Fruit fly (Drosophila melanogaster) whole organism, embryonic: ENCODE measurements around the gene CG15431.

Experiments
- B-H2 ChIP-seq: fragments of 200-800 bp; sonication (Bioruptor generic); optimal IDR thresholded peaks from 2 replicates; lab custom pipeline; 2018; ENCODE audit warnings: missing biosample characterization, mild to moderate bottlenecking, missing genetic modification characterization
- CG10462 ChIP-seq: fragments of 200-800 bp; sonication (Bioruptor generic); optimal IDR thresholded peaks from 2 replicates; lab custom pipeline; 2016; ENCODE audit warnings: missing biosample characterization, missing genetic modification characterization
- CG13296 ChIP-seq: fragments of 200-800 bp; sonication (Bioruptor generic); optimal IDR thresholded peaks from 3 replicates; lab custom pipeline; 2018; ENCODE audit warnings: missing biosample characterization, mild to moderate bottlenecking, missing genetic modification characterization
- CG14050 ChIP-seq: fragments of 200-800 bp; sonication (Bioruptor generic); IDR thresholded peaks from 3 replicates; pipeline ENCODE4 v1.3.6; 2022; ENCODE audit warnings: missing biosample characterization, missing genetic modification characterization
- CG14965 ChIP-seq: fragments of 200-800 bp; sonication (Bioruptor generic); optimal IDR thresholded peaks from 2 replicates; lab custom pipeline; 2016; ENCODE audit warnings: missing biosample characterization, missing genetic modification characterization, borderline replicate concordance
- CG15601 ChIP-seq: fragments of 200-800 bp; sonication (Bioruptor generic); optimal IDR thresholded peaks from 3 replicates; lab custom pipeline; 2019; ENCODE audit warnings: missing biosample characterization, mild to moderate bottlenecking, missing genetic modification characterization, moderate library complexity
- CG1602 ChIP-seq: fragments of 200-800 bp; sonication (Bioruptor generic); optimal IDR thresholded peaks from 3 replicates; lab custom pipeline; 2016; ENCODE audit warnings: missing biosample characterization, missing genetic modification characterization
- CG17186 ChIP-seq: fragments of 200-800 bp; sonication (Bioruptor generic); optimal IDR thresholded peaks from 3 replicates; lab custom pipeline; 2017; ENCODE audit warnings: missing biosample characterization, missing genetic modification reagents, missing genetic modification characterization
- CG17328 ChIP-seq: fragments of 200-800 bp; sonication (Bioruptor generic); IDR thresholded peaks from 2 replicates; pipeline ENCODE4 v1.3.6; 2022; ENCODE audit warnings: missing biosample characterization, missing genetic modification characterization
- CG17385 ChIP-seq: fragments of 200-800 bp; sonication (Bioruptor generic); optimal IDR thresholded peaks from 3 replicates; lab custom pipeline; 2018; ENCODE audit warnings: missing biosample characterization, mild to moderate bottlenecking, missing genetic modification characterization
- CG17829 ChIP-seq: fragments of 200-800 bp; optimal IDR thresholded peaks from 2 replicates; lab custom pipeline; 2019; ENCODE audit warnings: missing biosample characterization, mild to moderate bottlenecking, missing genetic modification characterization, moderate library complexity
- CG1792 ChIP-seq: fragments of 200-800 bp; sonication (Bioruptor generic); optimal IDR thresholded peaks from 2 replicates; lab custom pipeline; 2016; ENCODE audit warnings: missing biosample characterization, missing genetic modification characterization
- CG18599 ChIP-seq: fragments of 200-800 bp; sonication (Bioruptor generic); optimal IDR thresholded peaks from 3 replicates; lab custom pipeline; 2017; ENCODE audit warnings: missing biosample characterization, missing genetic modification characterization, mild to moderate bottlenecking, moderate library complexity, missing genetic modification reagents
- CG2116 ChIP-seq: fragments of 200-800 bp; sonication (Bioruptor generic); optimal IDR thresholded peaks from 3 replicates; lab custom pipeline; 2018; ENCODE audit warnings: missing biosample characterization, mild to moderate bottlenecking, missing genetic modification characterization
- CG31388 ChIP-seq: fragments of 200-800 bp; sonication (Bioruptor generic); optimal IDR thresholded peaks from 2 replicates; lab custom pipeline; 2016; ENCODE audit warnings: missing biosample characterization, missing genetic modification characterization
- CG3281 ChIP-seq: fragments of 200-800 bp; sonication (Bioruptor generic); optimal IDR thresholded peaks from 3 replicates; lab custom pipeline; 2017; ENCODE audit warnings: missing biosample characterization, mild to moderate bottlenecking, missing genetic modification characterization
- CG3995 ChIP-seq: fragments of 200-800 bp; sonication (Bioruptor generic); optimal IDR thresholded peaks from 3 replicates; lab custom pipeline; 2016; ENCODE audit warnings: missing biosample characterization, missing genetic modification characterization
- CG4328 ChIP-seq: fragments of 200-800 bp; sonication (Bioruptor generic); optimal IDR thresholded peaks from 3 replicates; lab custom pipeline; 2017; ENCODE audit warnings: missing biosample characterization, missing genetic modification reagents, missing genetic modification characterization
- CG4404 ChIP-seq: fragments of 200-800 bp; sonication (Bioruptor generic); IDR thresholded peaks from 2 replicates; pipeline ENCODE4 v1.3.6; 2022; ENCODE audit warnings: missing biosample characterization, missing genetic modification characterization
- CG5180 ChIP-seq: fragments of 200-800 bp; sonication (Bioruptor generic); optimal IDR thresholded peaks from 3 replicates; lab custom pipeline; 2017; ENCODE audit warnings: missing biosample characterization, missing genetic modification characterization, mild to moderate bottlenecking, moderate library complexity, missing genetic modification reagents
- CG6254 ChIP-seq: fragments of 200-800 bp; sonication (Bioruptor generic); optimal IDR thresholded peaks from 3 replicates; lab custom pipeline; 2017; ENCODE audit warnings: mild to moderate bottlenecking, missing biosample characterization, missing genetic modification reagents, missing genetic modification characterization
- CG6654 ChIP-seq: fragments of 200-800 bp; sonication (Bioruptor generic); optimal IDR thresholded peaks from 2 replicates; lab custom pipeline; 2017; ENCODE audit warnings: missing biosample characterization, mild to moderate bottlenecking, missing genetic modification characterization
- CG6813 ChIP-seq: fragments of 200-800 bp; sonication (Bioruptor generic); optimal IDR thresholded peaks from 2 replicates; lab custom pipeline; 2017; ENCODE audit warnings: missing biosample characterization, missing genetic modification characterization, mild to moderate bottlenecking, moderate library complexity, missing genetic modification reagents
- Chrac-16 ChIP-seq: fragments of 200-800 bp; sonication (Bioruptor generic); optimal IDR thresholded peaks from 3 replicates; lab custom pipeline; 2016; ENCODE audit warnings: missing biosample characterization, missing genetic modification characterization
- Doc3 ChIP-seq: fragments of 200-800 bp; sonication (Bioruptor generic); IDR thresholded peaks from 3 replicates; pipeline ENCODE4 v1.3.6; 2022; ENCODE audit warnings: missing biosample characterization, missing genetic modification characterization; ENCODE audit not compliant: partially characterized antibody
- Dref ChIP-seq: fragments of 200-800 bp; sonication (Bioruptor generic); IDR thresholded peaks from 2 replicates; pipeline ENCODE4 v1.3.6; 2022; ENCODE audit warnings: missing biosample characterization, missing genetic modification characterization
- Gug ChIP-seq: fragments of 200-800 bp; sonication (Bioruptor generic); IDR thresholded peaks from 4 replicates; pipeline ENCODE4 v1.3.6; 2022; ENCODE audit warnings: missing biosample characterization, missing genetic modification characterization
- H15 ChIP-seq: fragments of 200-800 bp; sonication (Bioruptor generic); IDR thresholded peaks from 3 replicates; pipeline ENCODE4 v1.3.6; 2022; ENCODE audit warnings: missing biosample characterization, missing genetic modification characterization
- Hand ChIP-seq: fragments of 200-800 bp; sonication (Bioruptor generic); optimal IDR thresholded peaks from 2 replicates; lab custom pipeline; 2017; ENCODE audit warnings: mild to moderate bottlenecking, missing biosample characterization, missing genetic modification reagents, missing genetic modification characterization
- Hmx ChIP-seq: fragments of 200-800 bp; sonication (Bioruptor generic); optimal IDR thresholded peaks from 2 replicates; lab custom pipeline; 2016; ENCODE audit warnings: missing biosample characterization, missing genetic modification characterization
- Hsf ChIP-seq: fragments of 200-800 bp; sonication (Bioruptor generic); optimal IDR thresholded peaks from 3 replicates; lab custom pipeline; 2016; ENCODE audit warnings: missing biosample characterization, missing genetic modification characterization
- Myb ChIP-seq: fragments of 200-800 bp; sonication (Bioruptor generic); optimal IDR thresholded peaks from 2 replicates; lab custom pipeline; 2016; ENCODE audit warnings: missing biosample characterization, missing genetic modification characterization
- Six4 ChIP-seq: fragments of 200-800 bp; sonication (Bioruptor generic); optimal IDR thresholded peaks from 2 replicates; lab custom pipeline; 2016; ENCODE audit warnings: missing biosample characterization, missing genetic modification characterization
- TFAM ChIP-seq: fragments of 200-800 bp; sonication (Bioruptor generic); optimal IDR thresholded peaks from 2 replicates; lab custom pipeline; 2017; ENCODE audit warnings: missing biosample characterization, missing genetic modification characterization, inconsistent platforms
- Tbp ChIP-seq: fragments of >200 bp; optimal IDR thresholded peaks from 2 replicates; lab custom pipeline; 2018; ENCODE audit warnings: missing biosample characterization, missing genetic modification characterization
- Trl ChIP-seq, 3 experiments: fragments of >200 bp in 2 of 3; fragments of 200-800 bp in 1 of 3; sonication (Bioruptor generic) in 1 of 3; optimal IDR thresholded peaks; 2 replicates in 1 of 3; 3 replicates in 2 of 3; lab custom pipeline; 2016 to 2017; ENCODE audit warnings: missing biosample characterization in 1 of 3, missing genetic modification characterization in 1 of 3
- br ChIP-seq: fragments of >200 bp; optimal IDR thresholded peaks from 2 replicates; lab custom pipeline; 2017
- corto ChIP-seq: fragments of 200-800 bp; sonication (Bioruptor generic); optimal IDR thresholded peaks from 2 replicates; lab custom pipeline; 2016; ENCODE audit warnings: missing biosample characterization, mild to moderate bottlenecking, missing genetic modification characterization, moderate library complexity
- fd3F ChIP-seq: fragments of 200-800 bp; sonication (Bioruptor generic); optimal IDR thresholded peaks from 2 replicates; lab custom pipeline; 2018; ENCODE audit warnings: missing biosample characterization, mild to moderate bottlenecking, missing genetic modification characterization, moderate library complexity
- grn ChIP-seq: fragments of 200-800 bp; sonication (Bioruptor generic); optimal IDR thresholded peaks from 3 replicates; lab custom pipeline; 2017; ENCODE audit warnings: missing biosample characterization, missing genetic modification characterization
- h ChIP-seq: fragments of >200 bp; optimal IDR thresholded peaks from 2 replicates; lab custom pipeline; 2017
- ind ChIP-seq: fragments of 200-800 bp; sonication (Bioruptor generic); optimal IDR thresholded peaks from 3 replicates; lab custom pipeline; 2016; ENCODE audit warnings: missing biosample characterization, missing genetic modification characterization
- nerfin-1 ChIP-seq: fragments of 200-800 bp; sonication (Bioruptor generic); optimal IDR thresholded peaks from 3 replicates; lab custom pipeline; 2019; ENCODE audit warnings: missing biosample characterization, mild to moderate bottlenecking, missing genetic modification characterization, moderate library complexity
- pan ChIP-seq, 4 experiments: fragments of >200 bp in 3 of 4; fragments of 200-800 bp in 1 of 4; sonication (Bioruptor generic) in 1 of 4; optimal IDR thresholded peaks in 3 of 4; IDR thresholded peaks in 1 of 4; 2 replicates each; pipeline versions ENCODE4 v1.3.6 to Lab custom; 2017 to 2022; ENCODE audit warnings: missing biosample characterization in 2 of 4, missing genetic modification characterization in 2 of 4, mixed read lengths in 1 of 4
- pho ChIP-seq: fragments of 200-800 bp; sonication (Bioruptor generic); optimal IDR thresholded peaks from 2 replicates; lab custom pipeline; 2016; ENCODE audit warnings: missing biosample characterization, missing genetic modification characterization
- ranshi ChIP-seq: fragments of 200-800 bp; sonication (Bioruptor generic); IDR thresholded peaks from 2 replicates; pipeline ENCODE4 v1.3.6; 2022; ENCODE audit warnings: missing biosample characterization, missing genetic modification characterization
- scrt ChIP-seq: fragments of 200-800 bp; sonication (Bioruptor generic); optimal IDR thresholded peaks from 2 replicates; lab custom pipeline; 2018; ENCODE audit warnings: missing biosample characterization, mild to moderate bottlenecking, missing genetic modification characterization, moderate library complexity
- seq ChIP-seq: fragments of 200-800 bp; sonication (Bioruptor generic); IDR thresholded peaks from 2 replicates; pipeline ENCODE4 v1.3.6; 2022; ENCODE audit warnings: missing biosample characterization, missing genetic modification characterization
- so ChIP-seq: fragments of 200-800 bp; sonication (Bioruptor generic); IDR thresholded peaks from 3 replicates; pipeline ENCODE4 v1.3.6; 2022; ENCODE audit warnings: missing biosample characterization, missing genetic modification characterization
- trh ChIP-seq: fragments of 200-800 bp; sonication (Bioruptor generic); optimal IDR thresholded peaks from 2 replicates; lab custom pipeline; 2016; ENCODE audit warnings: missing biosample characterization, missing genetic modification characterization
- ttk ChIP-seq: fragments of 200-800 bp; sonication (Bioruptor generic); IDR thresholded peaks from 2 replicates; pipeline ENCODE4 v2.1.2; 2022; ENCODE audit warnings: missing biosample characterization, missing genetic modification characterization

CG15431 gene

dm6 chr2L:4463323-4463722 is 22.2 kb upstream of the CG15431 start, which contains the start of the genes CG15443 and Paris (continued):
- TF ChIP-seq CG3995 (GFP tag; lab: Kevin White, UChicago), result no peak
- TF ChIP-seq CG6254 (GFP tag; lab: Kevin White, UChicago), result peak; percentile 100
- no peak for TF ChIP-seq so
- TF ChIP-seq grn, result no peak
- TF ChIP-seq CG14965 (GFP tag; lab: Kevin White, UChicago), result no peak
- TF ChIP-seq Tbp (GFP tag; lab: Kevin White, UChicago), result no peak
- TF ChIP-seq Hsf (GFP tag; lab: Kevin White, UChicago), result no peak
- no peak for TF ChIP-seq CG4404 (GFP tag; lab: Robert Waterston, UW)
- no peak for TF ChIP-seq pan (optimal IDR thresholded peaks at IDR 0.05; lab: Kevin White, UChicago)
- TF ChIP-seq pan (GFP tag; optimal IDR thresholded peaks at IDR 0.05 in 1 of 2, IDR thresholded peaks at IDR 0.05 in 1 of 2), result no peak
- no peak for TF ChIP-seq CG6813 (GFP tag; lab: Kevin White, UChicago)
- peak; percentile 14 for TF ChIP-seq CG17385 (GFP tag; lab: Kevin White, UChicago)
- no peak for TF ChIP-seq TFAM (GFP tag; lab: Kevin White, UChicago)
- no peak for TF ChIP-seq Six4 (GFP tag; lab: Kevin White, UChicago)
- TF ChIP-seq fd3F (GFP tag; lab: Kevin White, UChicago), result no peak
- peak; percentile 16 for TF ChIP-seq Chrac-16 (GFP tag; lab: Kevin White, UChicago)
- TF ChIP-seq Gug (GFP tag; lab: Robert Waterston, UW), result no peak
- no peak for TF ChIP-seq pho (GFP tag; lab: Kevin White, UChicago)
- TF ChIP-seq CG10462 (GFP tag; lab: Kevin White, UChicago), result no peak
- TF ChIP-seq Hmx (GFP tag; lab: Kevin White, UChicago), result no peak
- no peak for TF ChIP-seq CG1792 (GFP tag; lab: Kevin White, UChicago)
- TF ChIP-seq CG17829 (tag; lab: Kevin White, UChicago), result peak; percentile 19
- 0 out of 3 replicates have a peak, but pooled peaks have one; percentile 21 for TF ChIP-seq H15
- no peak for TF ChIP-seq CG31388 (GFP tag; lab: Kevin White, UChicago)
- peak; percentile 10 for TF ChIP-seq CG4328
- no peak for TF ChIP-seq corto (GFP tag; lab: Kevin White, UChicago)
- peak; percentile 94 for TF ChIP-seq scrt (GFP tag; lab: Kevin White, UChicago)
- TF ChIP-seq trh (GFP tag; lab: Kevin White, UChicago), result no peak
- no peak for TF ChIP-seq seq (GFP tag; lab: Robert Waterston, UW)
- peak; percentile 10 for TF ChIP-seq CG3281 (GFP tag; lab: Kevin White, UChicago)
- no peak for TF ChIP-seq ind (GFP tag; lab: Kevin White, UChicago)
- peak; percentile 60 for TF ChIP-seq CG13296 (GFP tag; lab: Kevin White, UChicago)
- TF ChIP-seq CG2116 (GFP tag; lab: Kevin White, UChicago), result peak; percentile 55
- no peak for TF ChIP-seq Hand (GFP tag; lab: Kevin White, UChicago)
- no peak for TF ChIP-seq br (lab: Kevin White, UChicago)
- TF ChIP-seq CG17328 (GFP tag; lab: Robert Waterston, UW), result no peak
- TF ChIP-seq CG6654 (GFP tag; lab: Kevin White, UChicago), result no peak
- peak; percentile 40; the same call in 1 of the 3 replicates for TF ChIP-seq Doc3
- TF ChIP-seq h (lab: Kevin White, UChicago), result no peak
- no peak for TF ChIP-seq ttk
- no peak for TF ChIP-seq CG5180 (GFP tag; lab: Kevin White, UChicago)
- peak; percentile 3 for TF ChIP-seq CG15601 (tag; lab: Kevin White, UChicago)
- TF ChIP-seq Trl (optimal IDR thresholded peaks at IDR 0.05; lab: Kevin White, UChicago), result no peak
- no peak for TF ChIP-seq Trl (GFP tag; optimal IDR thresholded peaks at IDR 0.05; lab: Kevin White, UChicago)
- no peak for TF ChIP-seq CG1602 (GFP tag; lab: Kevin White, UChicago)
- no peak for TF ChIP-seq CG14050 (GFP tag; lab: Robert Waterston, UW)
- no peak for TF ChIP-seq nerfin-1
- peak; percentile 77 for TF ChIP-seq Dref
- TF ChIP-seq Myb (GFP tag; lab: Kevin White, UChicago), result peak; percentile 29
- TF ChIP-seq CG17186 (GFP tag; lab: Kevin White, UChicago), result peak; percentile 61
- no peak for TF ChIP-seq CG18599 (GFP tag; lab: Kevin White, UChicago)
- TF ChIP-seq B-H2 (GFP tag; lab: Kevin White, UChicago), result peak; percentile 36
- TF ChIP-seq ranshi, result no peak
